Worm (Caenorhabditis elegans) whole organism, L1 larva: Measurements from ENCODE around the gene T05A12.4.

Experiments
- aly-2 ChIP-seq: fragments of 150-350 bp; optimal IDR thresholded peaks from 2 replicates; lab custom pipeline; 2014; ENCODE audit warnings: missing biosample characterization, missing genetic modification characterization
- blmp-1 ChIP-seq: fragments of 150-350 bp; optimal IDR thresholded peaks from 2 replicates; lab custom pipeline; 2014; ENCODE audit warnings: missing biosample characterization, missing genetic modification characterization
- dpl-1 ChIP-seq, 3 experiments: fragments of 150-350 bp in 2 of 3; sonication (generic microtip) in 1 of 3; optimal IDR thresholded peaks; 2 replicates each; lab custom pipeline; 2014 to 2017; ENCODE audit warnings: missing biosample characterization in 3 of 3, missing genetic modification characterization in 3 of 3, missing genetic modification reagents in 3 of 3
- lin-13 ChIP-seq: fragments of 150-350 bp; optimal IDR thresholded peaks from 2 replicates; lab custom pipeline; 2014; ENCODE audit warnings: missing biosample characterization, missing genetic modification reagents, missing genetic modification characterization
- lsy-2 ChIP-seq, 2 experiments: fragments of 150-350 bp; optimal IDR thresholded peaks; 2 replicates each; lab custom pipeline; 2014; ENCODE audit warnings: missing biosample characterization in 2 of 2, missing genetic modification characterization in 2 of 2
- nhr-11 ChIP-seq: fragments of 150-350 bp; optimal IDR thresholded peaks from 2 replicates; lab custom pipeline; 2014; ENCODE audit warnings: missing biosample characterization, missing genetic modification characterization
- nhr-20 ChIP-seq: sonication (generic microtip); optimal IDR thresholded peaks from 2 replicates; lab custom pipeline; 2016; ENCODE audit warnings: mild to moderate bottlenecking, missing genetic modification characterization, missing compliant biosample characterization
- pqm-1 ChIP-seq: sonication (generic microtip); optimal IDR thresholded peaks from 3 replicates; lab custom pipeline; 2017; ENCODE audit warnings: missing biosample characterization, missing genetic modification characterization

ce11 chrIV:6880415-6880814, 7.3 kb upstream of the T05A12.4 start:
- TF ChIP-seq blmp-1 (tag; lab: Kevin White, UChicago) = no peak
- TF ChIP-seq aly-2 (tag; lab: Kevin White, UChicago) = no peak
- TF ChIP-seq lin-13 (GFP tag; lab: Kevin White, UChicago) = no peak
- TF ChIP-seq nhr-20 (tag; lab: Kevin White, UChicago) = no peak
- TF ChIP-seq lsy-2 (tag; optimal IDR thresholded peaks at IDR 0.05; lab: Kevin White, UChicago) = no peak
- no peak for TF ChIP-seq dpl-1 (GFP tag; optimal IDR thresholded peaks at IDR 0.05; lab: Kevin White, UChicago)
- TF ChIP-seq pqm-1 = peak; percentile 12
- no peak for TF ChIP-seq nhr-11 (tag; lab: Kevin White, UChicago)
